Worm (Caenorhabditis elegans): ENCODE data around the gene arf-5.

DNA sequence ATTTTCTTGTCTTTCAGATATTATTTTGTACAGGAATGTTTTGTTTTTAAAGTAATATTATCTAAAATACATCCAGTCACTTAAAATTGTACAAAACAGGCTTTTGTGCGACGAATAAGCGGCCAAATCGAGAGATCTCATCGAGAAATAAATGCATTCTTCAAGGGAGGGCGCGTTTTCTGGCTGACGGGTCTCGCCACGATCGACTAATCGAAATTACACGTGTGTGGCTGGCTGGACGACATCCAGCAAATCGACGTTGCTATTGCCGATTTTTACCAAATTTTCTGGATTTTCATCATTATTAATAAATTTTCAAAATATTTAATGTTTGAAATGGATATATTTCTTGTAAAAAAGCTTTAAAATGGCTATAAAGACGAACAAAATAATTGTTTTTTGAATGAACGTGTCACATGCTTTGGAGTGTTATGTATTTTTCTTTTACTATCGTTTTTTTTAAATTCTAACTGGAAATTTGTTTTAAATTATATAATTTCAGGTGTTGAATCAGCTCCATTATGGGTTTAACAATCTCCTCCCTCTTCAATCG is at the start of gene arf-5:
- TF ChIP-seq W03F9.2 (tag; optimal IDR thresholded peaks at IDR 0.05) (no peak), him-1 (tag; optimal IDR thresholded peaks at IDR 0.05) (no peak), dao-5 (tag; optimal IDR thresholded peaks at IDR 0.05) (no peak)

All from whole organism, L4/young adult.